Worm (Caenorhabditis elegans): ENCODE results near the gene mix-1.

The mix-1 gene

DNA sequence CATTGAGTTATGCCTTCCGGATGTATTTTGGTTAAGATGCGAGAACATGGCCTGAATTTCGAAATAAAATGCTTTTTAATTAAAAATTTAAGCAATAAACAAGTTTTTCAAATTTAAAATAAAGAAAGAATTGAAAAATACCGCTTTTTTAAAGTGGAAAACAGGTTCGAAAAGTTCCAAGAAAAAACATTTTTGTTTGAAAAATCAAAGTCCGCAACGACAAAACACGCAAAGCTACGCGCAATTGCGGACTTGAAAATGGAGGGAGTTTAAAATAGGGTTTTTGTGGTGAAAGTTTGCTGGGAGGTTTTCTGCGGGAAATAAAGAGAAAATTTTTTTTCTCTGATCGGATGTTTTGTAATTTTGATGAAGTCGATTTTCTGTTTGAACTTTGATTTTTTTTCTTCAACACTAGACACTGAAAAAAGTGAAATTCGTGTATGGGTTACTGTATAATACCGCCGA, 25.6 kb upstream of the mix-1 start, which contains the start of gene npp-19 (continued):
- TF ChIP-seq sox-4 (tag; optimal IDR thresholded peaks at IDR 0.05) (no peak), ama-1 (optimal IDR thresholded peaks at IDR 0.05) (peak; percentile 6), fkh-8 (tag; optimal IDR thresholded peaks at IDR 0.05) (no peak), mab-9 (GFP tag; IDR thresholded peaks at IDR 0.05) (no peak), nhr-20 (tag; optimal IDR thresholded peaks at IDR 0.05) (peak; percentile 69), ets-5 (GFP tag; IDR thresholded peaks at IDR 0.05) (no peak), nhr-47 (tag; optimal IDR thresholded peaks at IDR 0.05) (peak; percentile 81), pax-3 (tag; optimal IDR thresholded peaks at IDR 0.05) (no peak), hpl-2 (GFP tag; optimal IDR thresholded peaks at IDR 0.05) (peak; percentile 33), hlh-4 (tag; optimal IDR thresholded peaks at IDR 0.05) (no peak), blmp-1 (tag; optimal IDR thresholded peaks at IDR 0.05) (peak; percentile 81), nhr-71 (tag; optimal IDR thresholded peaks at IDR 0.05) (peak; percentile 76), efl-1 (optimal IDR thresholded peaks at IDR 0.05) (peak; percentile 99), efl-1 (GFP tag; optimal IDR thresholded peaks at IDR 0.05 in 1 of 2) (peak; percentile 99 to 100), ceh-8 (GFP tag; optimal IDR thresholded peaks at IDR 0.05) (peak; percentile 20), lin-35 (GFP tag; optimal IDR thresholded peaks at IDR 0.05) (peak; percentile 98 to 99), jun-1 (tag; optimal IDR thresholded peaks at IDR 0.05) (peak; percentile 30), Y116A8C.19 (tag; optimal IDR thresholded peaks at IDR 0.05; ENCODE audit: borderline replicate concordance) (no peak), dsc-1 (tag; optimal IDR thresholded peaks at IDR 0.05) (peak; percentile 58), aly-2 (tag; optimal IDR thresholded peaks at IDR 0.05) (peak; percentile 77), irx-1 (tag; optimal IDR thresholded peaks at IDR 0.05) (no peak), lin-13 (GFP tag; optimal IDR thresholded peaks at IDR 0.05) (peak; percentile 63), nhr-19 (GFP tag; conservative IDR thresholded peaks at IDR 0.05) (peak; percentile 70), lsy-2 (tag; optimal IDR thresholded peaks at IDR 0.05) (peak; percentile 83 to 88), dpl-1 (GFP tag; optimal IDR thresholded peaks at IDR 0.05) (peak; percentile 98 to 99 (median 98)), unc-30 (tag; optimal IDR thresholded peaks at IDR 0.05) (no peak), sptf-1 (tag; optimal IDR thresholded peaks at IDR 0.05) (no peak), zag-1 (tag; optimal IDR thresholded peaks at IDR 0.05) (peak; percentile 6)

ce11 chrII:10800209-10800608, 23.8 kb upstream of the mix-1 start:
- TF ChIP-seq nhr-19 (GFP tag; conservative IDR thresholded peaks at IDR 0.05) (no peak), unc-130 (tag; optimal IDR thresholded peaks at IDR 0.05) (no peak), pag-3 (tag; optimal IDR thresholded peaks at IDR 0.05; ENCODE audit: borderline replicate concordance, insufficient read depth) (no peak), unc-62 (GFP tag; optimal IDR thresholded peaks at IDR 0.05) (no peak), dsc-1 (tag; optimal IDR thresholded peaks at IDR 0.05) (no peak), fos-1 (tag; optimal IDR thresholded peaks at IDR 0.05) (no peak), efl-1 (optimal IDR thresholded peaks at IDR 0.05) (no peak), efl-1 (GFP tag; optimal IDR thresholded peaks at IDR 0.05 in 1 of 2) (no peak), lsy-2 (tag; optimal IDR thresholded peaks at IDR 0.05) (peak in 1 of 2 experiments; percentile 3), xbp-1 (tag; optimal IDR thresholded peaks at IDR 0.05) (no peak), nhr-71 (tag; optimal IDR thresholded peaks at IDR 0.05) (peak; percentile 28), nhr-12 (tag; optimal IDR thresholded peaks at IDR 0.05) (no peak), zip-4 (GFP tag; optimal IDR thresholded peaks at IDR 0.05) (no peak), nhr-90 (tag; optimal IDR thresholded peaks at IDR 0.05; ENCODE audit: poor library complexity) (no peak), egl-13 (tag; optimal IDR thresholded peaks at IDR 0.05) (peak; percentile 21), elt-2 (tag; optimal IDR thresholded peaks at IDR 0.05) (no peak), aha-1 (tag; optimal IDR thresholded peaks at IDR 0.05) (no peak), tlp-1 (tag; optimal IDR thresholded peaks at IDR 0.05) (no peak), nhr-76 (tag; optimal IDR thresholded peaks at IDR 0.05) (no peak), rnt-1 (tag; optimal IDR thresholded peaks at IDR 0.05) (no peak), ceh-90 (tag; optimal IDR thresholded peaks at IDR 0.05) (no peak), skn-1 (tag; optimal IDR thresholded peaks at IDR 0.05) (no peak), mef-2 (tag; optimal IDR thresholded peaks at IDR 0.05) (peak; percentile 13), fkh-10 (GFP tag; optimal IDR thresholded peaks at IDR 0.05) (no peak), grh-1 (GFP tag; IDR thresholded peaks at IDR 0.05) (no peak), Y116A8C.19 (tag; optimal IDR thresholded peaks at IDR 0.05; ENCODE audit: borderline replicate concordance) (no peak), pax-3 (tag; optimal IDR thresholded peaks at IDR 0.05) (no peak), nhr-20 (tag; optimal IDR thresholded peaks at IDR 0.05) (no peak), mab-9 (GFP tag; IDR thresholded peaks at IDR 0.05) (no peak), blmp-1 (tag; optimal IDR thresholded peaks at IDR 0.05) (no peak), nhr-237 (tag; optimal IDR thresholded peaks at IDR 0.05) (no peak), ceh-88 (GFP tag; IDR thresholded peaks at IDR 0.05) (no peak), unc-86 (tag; optimal IDR thresholded peaks at IDR 0.05) (no peak), mep-1 (tag; optimal IDR thresholded peaks at IDR 0.05) (no peak), alr-1 (tag; optimal IDR thresholded peaks at IDR 0.05; ENCODE audit: borderline replicate concordance) (no peak)
